Fruit fly (Drosophila melanogaster) whole organism, embryonic: ENCODE data around the gene UQCR-C2.

Source experiments
- CG1024 ChIP-seq: fragments of 200-800 bp; sonication (Bioruptor generic); IDR thresholded peaks from 2 replicates; pipeline ENCODE4 v1.3.6; 2022; ENCODE audit warnings: missing biosample characterization, missing genetic modification characterization
- CG10462 ChIP-seq: fragments of 200-800 bp; sonication (Bioruptor generic); optimal IDR thresholded peaks from 2 replicates; lab custom pipeline; 2016; ENCODE audit warnings: missing biosample characterization, missing genetic modification characterization
- CG10654 ChIP-seq: fragments of 200-800 bp; sonication (Bioruptor generic); optimal IDR thresholded peaks from 2 replicates; lab custom pipeline; 2016; ENCODE audit warnings: missing biosample characterization, missing genetic modification characterization
- CG12236 ChIP-seq: fragments of 200-800 bp; sonication (Bioruptor generic); optimal IDR thresholded peaks from 2 replicates; lab custom pipeline; 2016; ENCODE audit warnings: missing biosample characterization, missing genetic modification characterization
- CG12299 ChIP-seq: fragments of 200-800 bp; sonication (Bioruptor generic); optimal IDR thresholded peaks from 2 replicates; lab custom pipeline; 2018; ENCODE audit warnings: missing biosample characterization, mild to moderate bottlenecking, missing genetic modification characterization
- CG13287 ChIP-seq: fragments of 200-800 bp; sonication (Bioruptor generic); IDR thresholded peaks from 2 replicates; pipeline ENCODE4 v1.3.6; 2022; ENCODE audit warnings: missing biosample characterization, missing genetic modification characterization; ENCODE audit not compliant: partially characterized antibody
- CG14667 ChIP-seq: fragments of 200-800 bp; sonication (Bioruptor generic); IDR thresholded peaks from 2 replicates; pipeline ENCODE4 v1.3.6; 2022; ENCODE audit warnings: missing biosample characterization, missing genetic modification characterization
- CG15011 ChIP-seq: fragments of 200-800 bp; sonication (Bioruptor generic); optimal IDR thresholded peaks from 3 replicates; lab custom pipeline; 2018; ENCODE audit warnings: missing biosample characterization, mild to moderate bottlenecking, missing genetic modification characterization
- CG15601 ChIP-seq: fragments of 200-800 bp; sonication (Bioruptor generic); optimal IDR thresholded peaks from 3 replicates; lab custom pipeline; 2019; ENCODE audit warnings: missing biosample characterization, mild to moderate bottlenecking, missing genetic modification characterization, moderate library complexity
- CG1647 ChIP-seq: fragments of 200-800 bp; sonication (Bioruptor generic); optimal IDR thresholded peaks from 3 replicates; lab custom pipeline; 2016; ENCODE audit warnings: missing biosample characterization, missing genetic modification characterization
- CG4360 ChIP-seq: fragments of 200-800 bp; sonication (Bioruptor generic); IDR thresholded peaks from 2 replicates; pipeline ENCODE4 v1.3.6; 2022; ENCODE audit warnings: missing biosample characterization, missing genetic modification characterization
- CG5953 ChIP-seq: fragments of 200-800 bp; sonication (Bioruptor generic); IDR thresholded peaks from 2 replicates; pipeline ENCODE4 v1.3.6; 2022; ENCODE audit warnings: missing biosample characterization, missing genetic modification characterization
- CG6791 ChIP-seq: fragments of 200-800 bp; sonication (Bioruptor generic); IDR thresholded peaks from 3 replicates; pipeline ENCODE4 v1.3.6; 2022; ENCODE audit warnings: missing biosample characterization, missing genetic modification characterization; ENCODE audit not compliant: partially characterized antibody
- CG7987 ChIP-seq: fragments of 200-800 bp; sonication (Bioruptor generic); optimal IDR thresholded peaks from 2 replicates; lab custom pipeline; 2018; ENCODE audit warnings: missing biosample characterization, mild to moderate bottlenecking, missing genetic modification characterization, moderate library complexity
- CG8359 ChIP-seq: fragments of 200-800 bp; sonication (Bioruptor generic); optimal IDR thresholded peaks from 2 replicates; lab custom pipeline; 2017; ENCODE audit warnings: missing biosample characterization, mild to moderate bottlenecking, missing genetic modification characterization, borderline replicate concordance
- CG8388 ChIP-seq: fragments of 200-800 bp; sonication (Bioruptor generic); optimal IDR thresholded peaks from 2 replicates; lab custom pipeline; 2019; ENCODE audit warnings: missing biosample characterization, mild to moderate bottlenecking, missing genetic modification characterization, moderate library complexity
- CG8478 ChIP-seq: fragments of >200 bp; optimal IDR thresholded peaks from 2 replicates; lab custom pipeline; 2018
- CG8944 ChIP-seq: fragments of 200-800 bp; sonication (Bioruptor generic); optimal IDR thresholded peaks from 3 replicates; lab custom pipeline; 2016; ENCODE audit warnings: missing biosample characterization, missing genetic modification characterization
- CG9817 ChIP-seq: fragments of 200-800 bp; sonication (Bioruptor generic); optimal IDR thresholded peaks from 2 replicates; lab custom pipeline; 2018; ENCODE audit warnings: missing biosample characterization, mild to moderate bottlenecking, missing genetic modification characterization, moderate library complexity
- Drgx ChIP-seq: fragments of 200-800 bp; sonication (Bioruptor generic); IDR thresholded peaks from 2 replicates; pipeline ENCODE4 v1.3.6; 2022; ENCODE audit warnings: missing biosample characterization, missing genetic modification characterization
- E2f2 ChIP-seq: fragments of 200-800 bp; sonication (Bioruptor generic); IDR thresholded peaks from 2 replicates; pipeline ENCODE4 v1.3.6; 2022; ENCODE audit warnings: missing biosample characterization, missing genetic modification characterization
- Eip74EF ChIP-seq, 2 experiments: fragments of 200-800 bp in 1 of 2; fragments of >200 bp in 1 of 2; sonication (Bioruptor generic) in 1 of 2; optimal IDR thresholded peaks; 2 replicates each; lab custom pipeline; 2017 to 2019; ENCODE audit warnings: missing biosample characterization in 2 of 2, missing genetic modification characterization in 2 of 2, mild to moderate bottlenecking in 1 of 2, moderate library complexity in 1 of 2
- HLH3B ChIP-seq: fragments of 200-800 bp; sonication (Bioruptor generic); IDR thresholded peaks from 2 replicates; pipeline ENCODE4 v1.3.6; 2022; ENCODE audit warnings: missing biosample characterization, missing genetic modification characterization
- Hmr ChIP-seq: fragments of 200-800 bp; sonication (Bioruptor generic); optimal IDR thresholded peaks from 3 replicates; lab custom pipeline; 2017; ENCODE audit warnings: mild to moderate bottlenecking, missing biosample characterization, missing genetic modification reagents, missing genetic modification characterization
- Hmx ChIP-seq: fragments of 200-800 bp; sonication (Bioruptor generic); optimal IDR thresholded peaks from 2 replicates; lab custom pipeline; 2016; ENCODE audit warnings: missing biosample characterization, missing genetic modification characterization
- Jarid2 ChIP-seq: fragments of 200-800 bp; sonication (Bioruptor generic); optimal IDR thresholded peaks from 3 replicates; lab custom pipeline; 2017; ENCODE audit warnings: mild to moderate bottlenecking, missing biosample characterization, missing genetic modification reagents, missing genetic modification characterization
- Meics ChIP-seq: fragments of 200-800 bp; sonication (Bioruptor generic); optimal IDR thresholded peaks from 2 replicates; lab custom pipeline; 2017; ENCODE audit warnings: missing biosample characterization, mild to moderate bottlenecking, missing genetic modification characterization
- Poxn ChIP-seq: fragments of 200-800 bp; sonication (Bioruptor generic); IDR thresholded peaks from 2 replicates; pipeline ENCODE4 v1.3.6; 2022; ENCODE audit warnings: missing biosample characterization, missing genetic modification characterization
- Sox102F ChIP-seq: fragments of 200-800 bp; sonication (Bioruptor generic); optimal IDR thresholded peaks from 2 replicates; lab custom pipeline; 2018; ENCODE audit warnings: missing biosample characterization, mild to moderate bottlenecking, missing genetic modification characterization, moderate library complexity
- Sry-β ChIP-seq: fragments of 200-800 bp; sonication (Bioruptor generic); optimal IDR thresholded peaks from 2 replicates; lab custom pipeline; 2018; ENCODE audit warnings: missing biosample characterization, mild to moderate bottlenecking, missing genetic modification characterization, moderate library complexity
- bsh ChIP-seq, 2 experiments: fragments of 200-800 bp; sonication (Bioruptor generic); optimal IDR thresholded peaks; 2 replicates each; lab custom pipeline; 2017 to 2018; ENCODE audit warnings: mild to moderate bottlenecking in 2 of 2, missing biosample characterization in 2 of 2, missing genetic modification characterization in 2 of 2, moderate library complexity in 1 of 2
- cad ChIP-seq: fragments of >200 bp; optimal IDR thresholded peaks from 2 replicates; lab custom pipeline; 2017; ENCODE audit warnings: missing biosample characterization, missing genetic modification characterization
- crol ChIP-seq: fragments of 200-800 bp; sonication (Bioruptor generic); IDR thresholded peaks from 2 replicates; pipeline ENCODE4 v1.3.6; 2022; ENCODE audit warnings: missing biosample characterization, missing genetic modification characterization
- crp ChIP-seq, 2 experiments: fragments of 200-800 bp; sonication (Bioruptor generic); optimal IDR thresholded peaks; 2 replicates in 1 of 2; 3 replicates in 1 of 2; lab custom pipeline; 2017; ENCODE audit warnings: missing biosample characterization in 2 of 2, missing genetic modification characterization in 2 of 2, mild to moderate bottlenecking in 1 of 2, moderate library complexity in 1 of 2
- cwo ChIP-seq: fragments of 200-800 bp; sonication (Bioruptor generic); optimal IDR thresholded peaks from 3 replicates; lab custom pipeline; 2017; ENCODE audit warnings: missing biosample characterization, missing genetic modification characterization, mild to moderate bottlenecking, moderate library complexity, missing genetic modification reagents
- dimm ChIP-seq: fragments of 200-800 bp; sonication (Bioruptor generic); IDR thresholded peaks from 2 replicates; pipeline ENCODE4 v1.3.6; 2022; ENCODE audit warnings: missing biosample characterization, missing genetic modification characterization
- fd3F ChIP-seq: fragments of 200-800 bp; sonication (Bioruptor generic); optimal IDR thresholded peaks from 2 replicates; lab custom pipeline; 2018; ENCODE audit warnings: missing biosample characterization, mild to moderate bottlenecking, missing genetic modification characterization, moderate library complexity
- fd64A ChIP-seq: fragments of 200-800 bp; sonication (Bioruptor generic); optimal IDR thresholded peaks from 3 replicates; lab custom pipeline; 2018; ENCODE audit warnings: missing biosample characterization, mild to moderate bottlenecking, missing genetic modification characterization
- fu2 ChIP-seq: fragments of 200-800 bp; sonication (Bioruptor generic); optimal IDR thresholded peaks from 2 replicates; lab custom pipeline; 2016; ENCODE audit warnings: missing biosample characterization, missing genetic modification characterization
- ham ChIP-seq: fragments of 200-800 bp; sonication (Bioruptor generic); IDR thresholded peaks from 2 replicates; pipeline ENCODE4 v1.3.6; 2022; ENCODE audit warnings: missing biosample characterization, missing genetic modification characterization
- ind ChIP-seq: fragments of 200-800 bp; sonication (Bioruptor generic); optimal IDR thresholded peaks from 3 replicates; lab custom pipeline; 2016; ENCODE audit warnings: missing biosample characterization, missing genetic modification characterization
- nmo ChIP-seq: fragments of 200-800 bp; sonication (Bioruptor generic); optimal IDR thresholded peaks from 2 replicates; lab custom pipeline; 2018; ENCODE audit warnings: missing biosample characterization, mild to moderate bottlenecking, missing genetic modification characterization, moderate library complexity
- odd ChIP-seq: fragments of 200-800 bp; sonication (Bioruptor generic); optimal IDR thresholded peaks from 2 replicates; lab custom pipeline; 2017; ENCODE audit warnings: missing biosample characterization, mild to moderate bottlenecking, missing genetic modification characterization
- otp ChIP-seq: fragments of 200-800 bp; sonication (Bioruptor generic); IDR thresholded peaks from 3 replicates; pipeline ENCODE4, ENCODE4 v1.3.6; 2022; ENCODE audit warnings: missing biosample characterization, missing genetic modification characterization
- phol ChIP-seq: fragments of 200-800 bp; sonication (Bioruptor generic); optimal IDR thresholded peaks from 3 replicates; lab custom pipeline; 2018; ENCODE audit warnings: missing biosample characterization, mild to moderate bottlenecking, missing genetic modification characterization, moderate library complexity
- salm ChIP-seq: fragments of 200-800 bp; sonication (Bioruptor generic); optimal IDR thresholded peaks from 2 replicates; lab custom pipeline; 2018; ENCODE audit warnings: missing biosample characterization, mild to moderate bottlenecking, missing genetic modification characterization
- sim ChIP-seq: fragments of 200-800 bp; sonication (Bioruptor generic); IDR thresholded peaks from 2 replicates; pipeline ENCODE4 v1.3.6; 2022; ENCODE audit warnings: missing biosample characterization, missing genetic modification characterization
- so ChIP-seq: fragments of 200-800 bp; sonication (Bioruptor generic); IDR thresholded peaks from 3 replicates; pipeline ENCODE4 v1.3.6; 2022; ENCODE audit warnings: missing biosample characterization, missing genetic modification characterization
- tin ChIP-seq: fragments of 200-800 bp; sonication (Bioruptor generic); optimal IDR thresholded peaks from 3 replicates; lab custom pipeline; 2016; ENCODE audit warnings: missing biosample characterization, missing genetic modification characterization
- tll ChIP-seq, 2 experiments: fragments of 200-800 bp in 1 of 2; fragments of >200 bp in 1 of 2; sonication (Bioruptor generic) in 1 of 2; optimal IDR thresholded peaks; 2 replicates each; lab custom pipeline; 2017 to 2019; ENCODE audit warnings: missing biosample characterization in 2 of 2, missing genetic modification characterization in 2 of 2, mild to moderate bottlenecking in 1 of 2, moderate library complexity in 1 of 2
- z ChIP-seq: fragments of 200-800 bp; sonication (Bioruptor generic); IDR thresholded peaks from 3 replicates; pipeline ENCODE4 v1.3.6; 2022; ENCODE audit warnings: missing biosample characterization, missing genetic modification characterization

UQCR-C2 gene

DNA sequence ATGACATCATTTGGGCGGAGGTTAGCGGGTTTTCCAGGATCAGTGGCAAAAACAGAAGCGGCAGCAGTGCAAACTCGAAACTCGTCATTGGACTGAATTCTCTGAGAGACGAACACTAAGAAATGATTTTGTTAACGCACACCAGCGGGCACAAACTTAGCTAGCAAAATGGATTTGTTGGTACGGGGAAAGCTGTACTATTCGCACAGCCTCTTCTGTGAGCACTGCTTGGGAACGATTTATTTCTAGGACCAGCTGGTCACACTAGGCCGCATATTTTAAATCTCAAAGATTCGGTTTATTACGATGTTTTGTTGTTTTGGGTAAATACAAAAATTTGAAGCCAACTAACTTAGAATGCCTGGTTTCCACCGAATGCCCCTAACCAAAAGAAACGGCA lies 25.2 kb downstream of the UQCR-C2 start, which contains the start of gene CG4098 (continued):
- no peak for TF ChIP-seq crp (GFP tag; optimal IDR thresholded peaks at IDR 0.05; lab: Kevin White, UChicago)
- peak; percentile 55 for TF ChIP-seq CG13287 (GFP tag; lab: Robert Waterston, UW)
- TF ChIP-seq CG8388 (GFP tag; lab: Kevin White, UChicago), result no peak
- TF ChIP-seq Drgx (GFP tag; lab: Robert Waterston, UW), result peak; percentile 81
- TF ChIP-seq CG4360, result no peak
- no peak for TF ChIP-seq CG12236
- TF ChIP-seq crol (GFP tag; lab: Robert Waterston, UW), result no peak
- TF ChIP-seq otp (GFP tag; lab: Robert Waterston, UW), result peak; percentile 49; the same call in 1 of the 3 replicates
- no peak for TF ChIP-seq fd64A (GFP tag; lab: Kevin White, UChicago)
- TF ChIP-seq HLH3B (GFP tag; lab: Robert Waterston, UW), result peak; percentile 57
- no peak for TF ChIP-seq Sry-β (GFP tag; lab: Kevin White, UChicago)
- TF ChIP-seq Jarid2 (GFP tag; lab: Kevin White, UChicago), result no peak
- TF ChIP-seq Hmr (GFP tag; lab: Kevin White, UChicago), result peak; percentile 52
- TF ChIP-seq Poxn (GFP tag; lab: Robert Waterston, UW), result no peak
- TF ChIP-seq sim (GFP tag; lab: Robert Waterston, UW), result no peak
- peak; percentile 44 for TF ChIP-seq CG1647 (GFP tag; lab: Kevin White, UChicago)
- peak; percentile 39 for TF ChIP-seq cwo (GFP tag; lab: Kevin White, UChicago)
- TF ChIP-seq CG1024 (GFP tag; lab: Robert Waterston, UW), result no peak
- peak; percentile 86 for TF ChIP-seq E2f2 (GFP tag; lab: Robert Waterston, UW)
- TF ChIP-seq fu2, result peak; percentile 56
- no peak for TF ChIP-seq cad (GFP tag; lab: Kevin White, UChicago)
- TF ChIP-seq CG10654 (GFP tag; lab: Kevin White, UChicago), result peak; percentile 30
- TF ChIP-seq CG14667 (GFP tag; lab: Robert Waterston, UW), result peak; percentile 71; the same call in 1 of the 2 replicates
- no peak for TF ChIP-seq ham (GFP tag; lab: Robert Waterston, UW)
- no peak for TF ChIP-seq CG8478 (lab: Kevin White, UChicago)
- TF ChIP-seq CG10462 (GFP tag; lab: Kevin White, UChicago), result no peak
- TF ChIP-seq CG7987, result peak; percentile 29
- TF ChIP-seq tll (GFP tag; optimal IDR thresholded peaks at IDR 0.05; lab: Kevin White, UChicago), result no peak
- peak in 1 of 2 experiments; percentile 47 for TF ChIP-seq bsh (GFP tag; optimal IDR thresholded peaks at IDR 0.05; lab: Kevin White, UChicago)
- TF ChIP-seq CG15011, result no peak
- no peak for TF ChIP-seq dimm
- peak; percentile 55 for TF ChIP-seq CG9817 (tag; lab: Kevin White, UChicago)
- TF ChIP-seq CG12299, result no peak
- no peak for TF ChIP-seq fd3F (GFP tag; lab: Kevin White, UChicago)
- no peak for TF ChIP-seq CG5953 (GFP tag; lab: Robert Waterston, UW)
- no peak for TF ChIP-seq z (GFP tag; lab: Robert Waterston, UW)
- TF ChIP-seq nmo, result peak; percentile 18
- peak; percentile 75 for TF ChIP-seq ind (GFP tag; lab: Kevin White, UChicago)
- TF ChIP-seq so (GFP tag; lab: Robert Waterston, UW), result 0 out of 3 replicates have a peak, but pooled peaks have one; percentile 11
- TF ChIP-seq CG6791 (GFP tag; lab: Robert Waterston, UW), result no peak
- peak; percentile 25 for TF ChIP-seq phol
- TF ChIP-seq Hmx, result no peak
- no peak for TF ChIP-seq Eip74EF (GFP tag; optimal IDR thresholded peaks at IDR 0.05; lab: Kevin White, UChicago)
- TF ChIP-seq CG8359 (GFP tag; lab: Kevin White, UChicago), result no peak
- TF ChIP-seq CG15601 (tag; lab: Kevin White, UChicago), result no peak
- TF ChIP-seq tin, result peak; percentile 63
- TF ChIP-seq Meics (GFP tag; lab: Kevin White, UChicago), result peak; percentile 69
- TF ChIP-seq salm, result no peak
- peak; percentile 29 for TF ChIP-seq Sox102F
- TF ChIP-seq CG8944, result peak; percentile 56
- TF ChIP-seq odd (GFP tag; lab: Kevin White, UChicago), result no peak
